Fruit fly (Drosophila melanogaster): ENCODE data around the gene Ir10a.
A peak's percentile ranks its signal among the peaks of the same experiment; 100 is the strongest.

DNA sequence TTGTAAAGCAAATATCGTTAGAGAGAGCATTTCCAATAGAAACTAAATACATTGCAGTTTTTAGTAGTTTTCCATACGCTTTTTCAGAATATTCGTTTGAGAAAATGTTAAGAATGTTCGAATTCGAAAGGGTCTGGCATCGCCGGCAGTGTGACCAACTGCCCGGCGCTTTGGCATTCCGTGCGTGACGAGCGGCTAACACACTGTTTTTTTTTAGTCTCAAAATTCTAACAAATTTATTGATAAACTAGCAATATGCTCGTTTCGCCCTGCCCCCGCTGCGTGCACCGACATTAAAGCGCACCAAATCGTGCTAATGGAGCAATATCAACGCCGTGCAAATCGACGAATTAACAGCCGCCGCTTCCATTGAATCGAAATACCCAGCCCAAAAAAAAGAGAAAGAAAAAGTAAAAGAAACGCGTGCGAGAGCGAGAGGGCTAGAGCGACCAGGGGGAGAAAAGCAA lies 44.7 kb upstream of the Ir10a start, which contains the start of gene dsh:
- TF ChIP-seq EcR (GFP tag; optimal IDR thresholded peaks at IDR 0.05) (no peak), CG8301 (tag; optimal IDR thresholded peaks at IDR 0.05) (no peak), Ets98B (GFP tag; IDR thresholded peaks at IDR 0.05) (no peak), Pif1A (GFP tag; optimal IDR thresholded peaks at IDR 0.05) (no peak), CG10348 (GFP tag; IDR thresholded peaks at IDR 0.05) (no peak), CG13204 (GFP tag; optimal IDR thresholded peaks at IDR 0.05) (peak; percentile 65), CG34367 (tag; optimal IDR thresholded peaks at IDR 0.05) (no peak), Pif1B (GFP tag; optimal IDR thresholded peaks at IDR 0.05) (no peak), rn (GFP tag; IDR thresholded peaks at IDR 0.05) (no peak), Snoo (tag; optimal IDR thresholded peaks at IDR 0.05) (no peak), CG32121 (GFP tag; IDR thresholded peaks at IDR 0.05) (no peak), fd96Ca (GFP tag; IDR thresholded peaks at IDR 0.05) (no peak)

Measured in whole organism, pupa.